Worm (Caenorhabditis elegans): ENCODE measurements around the gene Y71H2B.8.

ce11 chrIII:2618663-2619062 is 39.6 kb downstream of the Y71H2B.8 start, which contains the start of gene Y71H2B.4:
- no peak for TF ChIP-seq elt-1 (tag; optimal IDR thresholded peaks at IDR 0.05)
- no peak for TF ChIP-seq nhr-25 (tag; optimal IDR thresholded peaks at IDR 0.05)
- no peak for TF ChIP-seq ztf-11 (tag; optimal IDR thresholded peaks at IDR 0.05)
- no peak for TF ChIP-seq fkh-10 (GFP tag; optimal IDR thresholded peaks at IDR 0.05)
- no peak for TF ChIP-seq snpc-4 (tag; optimal IDR thresholded peaks at IDR 0.05)
- TF ChIP-seq nhr-12 (tag; optimal IDR thresholded peaks at IDR 0.05): no peak
- no peak for TF ChIP-seq unc-62 (GFP tag; optimal IDR thresholded peaks at IDR 0.05)
- TF ChIP-seq ztf-4 (tag; optimal IDR thresholded peaks at IDR 0.05): no peak
- TF ChIP-seq zag-1 (tag; optimal IDR thresholded peaks at IDR 0.05): no peak
- TF ChIP-seq elt-3 (tag; optimal IDR thresholded peaks at IDR 0.05): no peak
- no peak for TF ChIP-seq aly-2 (tag; optimal IDR thresholded peaks at IDR 0.05)
- TF ChIP-seq egl-5 (tag; optimal IDR thresholded peaks at IDR 0.05): no peak
- TF ChIP-seq daf-12 (tag; optimal IDR thresholded peaks at IDR 0.05): no peak
- TF ChIP-seq egl-27 (tag; optimal IDR thresholded peaks at IDR 0.05): no peak

All from whole organism, L3 larva.